Fruit fly (Drosophila melanogaster) whole organism: ENCODE data around the gene pygo.

Experiments
- CG8478 ChIP-seq: fragments of >200 bp; optimal IDR thresholded peaks from 2 replicates; lab custom pipeline; 2018; ENCODE audit warnings: inconsistent platforms
- Dll ChIP-seq: fragments of >200 bp; optimal IDR thresholded peaks from 2 replicates; lab custom pipeline; 2017
- EcR ChIP-seq, 2 experiments: fragments of >200 bp; optimal IDR thresholded peaks; 2 replicates each; lab custom pipeline; 2017; ENCODE audit warnings: missing biosample characterization in 2 of 2, missing genetic modification characterization in 2 of 2, missing genetic modification reagents in 2 of 2
- pan ChIP-seq: fragments of >200 bp; optimal IDR thresholded peaks from 2 replicates; lab custom pipeline; 2017
- psq ChIP-seq: fragments of >200 bp; optimal IDR thresholded peaks from 2 replicates; lab custom pipeline; 2017
- usp ChIP-seq: fragments of >200 bp; optimal IDR thresholded peaks from 2 replicates; lab custom pipeline; 2017; ENCODE audit warnings: missing biosample characterization, missing genetic modification characterization, mixed read lengths

Gene pygo

dm6 chr3R:31608438-31609188 lies 28.1 kb upstream of the pygo start:
- no peak for TF ChIP-seq pan (lab: Kevin White, UChicago)
- TF ChIP-seq CG8478 (lab: Kevin White, UChicago): peak; percentile 46

dm6 chr3R:31608030-31608429 lies 27.5 kb upstream of the pygo start:
- TF ChIP-seq EcR (GFP tag; optimal IDR thresholded peaks at IDR 0.05; lab: Kevin White, UChicago) (no peak), pan (lab: Kevin White, UChicago) (no peak), CG8478 (lab: Kevin White, UChicago) (no peak), usp (GFP tag; lab: Kevin White, UChicago) (no peak), psq (no peak), Dll (lab: Kevin White, UChicago) (no peak)

- no peak for TF ChIP-seq Dll (lab: Kevin White, UChicago)
- TF ChIP-seq pan (lab: Kevin White, UChicago): no peak
- no peak for TF ChIP-seq psq
- no peak for TF ChIP-seq CG8478 (lab: Kevin White, UChicago)
- TF ChIP-seq EcR (GFP tag; optimal IDR thresholded peaks at IDR 0.05; lab: Kevin White, UChicago): no peak
- no peak for TF ChIP-seq usp (GFP tag; lab: Kevin White, UChicago)
These were observed 26.9 kb upstream of the pygo start for dm6 chr3R:31607287-31607849.

- TF ChIP-seq Dll (lab: Kevin White, UChicago) (no peak), psq (no peak), CG8478 (lab: Kevin White, UChicago) (no peak), pan (lab: Kevin White, UChicago) (no peak), usp (GFP tag; lab: Kevin White, UChicago) (no peak), EcR (GFP tag; optimal IDR thresholded peaks at IDR 0.05; lab: Kevin White, UChicago) (no peak)
These were observed 26.0 kb upstream of the pygo start for dm6 chr3R:31606242-31607143.

dm6 chr3R:31605790-31606189 lies 25.3 kb upstream of the pygo start:
- TF ChIP-seq pan (lab: Kevin White, UChicago): no peak
- no peak for TF ChIP-seq EcR (GFP tag; optimal IDR thresholded peaks at IDR 0.05; lab: Kevin White, UChicago)
- no peak for TF ChIP-seq psq
- TF ChIP-seq usp (GFP tag; lab: Kevin White, UChicago): no peak
- no peak for TF ChIP-seq Dll (lab: Kevin White, UChicago)
- TF ChIP-seq CG8478 (lab: Kevin White, UChicago): no peak

dm6 chr3R:31605117-31605432 lies 24.6 kb upstream of the pygo start:
- TF ChIP-seq CG8478 (lab: Kevin White, UChicago) (no peak), psq (no peak), usp (GFP tag; lab: Kevin White, UChicago) (no peak), pan (lab: Kevin White, UChicago) (no peak), Dll (lab: Kevin White, UChicago) (no peak), EcR (GFP tag; optimal IDR thresholded peaks at IDR 0.05; lab: Kevin White, UChicago) (no peak)

- TF ChIP-seq usp (GFP tag; lab: Kevin White, UChicago) (no peak), CG8478 (lab: Kevin White, UChicago) (no peak), psq (no peak), pan (lab: Kevin White, UChicago) (no peak), EcR (GFP tag; optimal IDR thresholded peaks at IDR 0.05; lab: Kevin White, UChicago) (no peak), Dll (lab: Kevin White, UChicago) (no peak)
These were observed 24.1 kb upstream of the pygo start for dm6 chr3R:31604409-31605116.

- TF ChIP-seq usp (GFP tag; lab: Kevin White, UChicago): no peak
- TF ChIP-seq CG8478 (lab: Kevin White, UChicago): no peak
- no peak for TF ChIP-seq EcR (GFP tag; optimal IDR thresholded peaks at IDR 0.05; lab: Kevin White, UChicago)
- TF ChIP-seq Dll (lab: Kevin White, UChicago): no peak
- no peak for TF ChIP-seq pan (lab: Kevin White, UChicago)
These were observed 23.2 kb upstream of the pygo start for dm6 chr3R:31603655-31604054.

dm6 chr3R:31603246-31603645 lies 22.7 kb upstream of the pygo start:
- TF ChIP-seq Dll (lab: Kevin White, UChicago) (no peak), usp (GFP tag; lab: Kevin White, UChicago) (no peak), psq (no peak), pan (lab: Kevin White, UChicago) (no peak)

- no peak for TF ChIP-seq usp (GFP tag; lab: Kevin White, UChicago)
These were observed 19.2 kb upstream of the pygo start for dm6 chr3R:31599538-31600313.
